Worm (Caenorhabditis elegans) whole organism, L3 larva: ENCODE results near the gene rev-3.
A peak's percentile ranks its signal among the peaks of the same experiment; 100 is the strongest.

Source experiments
- ZK546.5 ChIP-seq: sonication (generic microtip); optimal IDR thresholded peaks from 2 replicates; lab custom pipeline; 2017; ENCODE audit warnings: missing biosample characterization, missing genetic modification characterization
- ama-1 ChIP-seq: fragments of 150-350 bp; optimal IDR thresholded peaks from 2 replicates; lab custom pipeline; 2018
- ceh-16 ChIP-seq: sonication (generic microtip); optimal IDR thresholded peaks from 2 replicates; lab custom pipeline; 2017; ENCODE audit warnings: missing biosample characterization, missing genetic modification characterization
- ceh-28 ChIP-seq: fragments of 150-350 bp; optimal IDR thresholded peaks from 2 replicates; lab custom pipeline; 2014; ENCODE audit warnings: missing biosample characterization, missing genetic modification reagents, missing genetic modification characterization
- ceh-82 ChIP-seq: fragments of 150-350 bp; optimal IDR thresholded peaks from 2 replicates; lab custom pipeline; 2014; ENCODE audit warnings: missing biosample characterization, missing genetic modification characterization
- daf-12 ChIP-seq: fragments of 150-350 bp; optimal IDR thresholded peaks from 2 replicates; lab custom pipeline; 2014; ENCODE audit warnings: missing biosample characterization, missing genetic modification reagents, missing genetic modification characterization
- egl-27 ChIP-seq: sonication (generic microtip); optimal IDR thresholded peaks from 4 replicates; lab custom pipeline; 2017; ENCODE audit warnings: missing biosample characterization, missing genetic modification reagents, missing genetic modification characterization
- elt-1 ChIP-seq: fragments of 150-350 bp; optimal IDR thresholded peaks from 2 replicates; lab custom pipeline; 2014; ENCODE audit warnings: missing biosample characterization, missing genetic modification characterization
- elt-2 ChIP-seq: sonication (generic microtip); optimal IDR thresholded peaks from 2 replicates; lab custom pipeline; 2016; ENCODE audit warnings: missing genetic modification reagents, mild to moderate bottlenecking, missing genetic modification characterization, missing compliant biosample characterization
- elt-3 ChIP-seq, 3 experiments: fragments of 150-350 bp in 1 of 3; sonication (generic microtip) in 2 of 3; optimal IDR thresholded peaks; 2 replicates in 2 of 3; 4 replicates in 1 of 3; lab custom pipeline; 2014 to 2017; ENCODE audit warnings: missing biosample characterization in 3 of 3, missing genetic modification characterization in 3 of 3
- eor-1 ChIP-seq, 2 experiments: fragments of 150-350 bp; optimal IDR thresholded peaks; 2 replicates each; lab custom pipeline; 2014 to 2018; ENCODE audit warnings: missing biosample characterization in 2 of 2, missing genetic modification characterization in 2 of 2
- fkh-10 ChIP-seq: sonication (generic microtip); optimal IDR thresholded peaks from 2 replicates; lab custom pipeline; 2017; ENCODE audit warnings: missing biosample characterization, missing genetic modification reagents, missing genetic modification characterization
- fkh-2 ChIP-seq: fragments of 150-350 bp; optimal IDR thresholded peaks from 2 replicates; lab custom pipeline; 2014; ENCODE audit warnings: missing biosample characterization, missing genetic modification reagents, missing genetic modification characterization
- fos-1 ChIP-seq: fragments of 150-350 bp; optimal IDR thresholded peaks from 2 replicates; lab custom pipeline; 2014; ENCODE audit warnings: missing biosample characterization, missing genetic modification characterization
- lin-15B ChIP-seq: fragments of 150-350 bp; optimal IDR thresholded peaks from 2 replicates; lab custom pipeline; 2014; ENCODE audit warnings: missing biosample characterization, missing genetic modification characterization
- lin-39 ChIP-seq: fragments of 150-350 bp; optimal IDR thresholded peaks from 2 replicates; lab custom pipeline; 2018; ENCODE audit warnings: missing biosample characterization, missing genetic modification reagents, missing genetic modification characterization
- lsy-12 ChIP-seq: sonication (generic microtip); optimal IDR thresholded peaks from 2 replicates; lab custom pipeline; 2016; ENCODE audit warnings: mild to moderate bottlenecking, missing genetic modification characterization, missing compliant biosample characterization
- nfya-1 ChIP-seq: sonication (generic microtip); optimal IDR thresholded peaks from 2 replicates; lab custom pipeline; 2017; ENCODE audit warnings: missing genetic modification characterization, mild to moderate bottlenecking, missing compliant biosample characterization, antibody characterized with exemption, moderate library complexity; ENCODE audit not compliant: insufficient read depth
- nhr-12 ChIP-seq: fragments of 150-350 bp; optimal IDR thresholded peaks from 2 replicates; lab custom pipeline; 2014; ENCODE audit warnings: missing biosample characterization, missing genetic modification characterization
- nhr-23 ChIP-seq: fragments of 150-350 bp; optimal IDR thresholded peaks from 2 replicates; lab custom pipeline; 2014; ENCODE audit warnings: missing biosample characterization, missing genetic modification reagents, missing genetic modification characterization
- nhr-25 ChIP-seq: sonication (generic microtip); optimal IDR thresholded peaks from 2 replicates; lab custom pipeline; 2017; ENCODE audit warnings: missing biosample characterization, missing genetic modification characterization
- nhr-28 ChIP-seq: fragments of 150-350 bp; optimal IDR thresholded peaks from 2 replicates; lab custom pipeline; 2014; ENCODE audit warnings: missing biosample characterization, missing genetic modification characterization
- nhr-43 ChIP-seq: sonication (generic microtip); optimal IDR thresholded peaks from 2 replicates; lab custom pipeline; 2016; ENCODE audit warnings: mild to moderate bottlenecking, missing genetic modification characterization, missing compliant biosample characterization; ENCODE audit not compliant: poor library complexity, severe bottlenecking
- nhr-67 ChIP-seq: fragments of 150-350 bp; optimal IDR thresholded peaks from 2 replicates; lab custom pipeline; 2014; ENCODE audit warnings: missing biosample characterization, missing genetic modification characterization
- nhr-76 ChIP-seq: fragments of 150-350 bp; sonication (generic microtip); optimal IDR thresholded peaks from 5 replicates; lab custom pipeline; 2014; ENCODE audit warnings: missing biosample characterization, missing genetic modification characterization
- pha-4 ChIP-seq: fragments of 150-350 bp; optimal IDR thresholded peaks from 2 replicates; lab custom pipeline; 2014; ENCODE audit warnings: missing biosample characterization, missing genetic modification reagents, missing genetic modification characterization
- pqm-1 ChIP-seq: fragments of 150-350 bp; optimal IDR thresholded peaks from 2 replicates; lab custom pipeline; 2017; ENCODE audit warnings: missing biosample characterization, missing genetic modification characterization, inconsistent platforms
- tbx-2 ChIP-seq: sonication (generic microtip); optimal IDR thresholded peaks from 2 replicates; lab custom pipeline; 2016; ENCODE audit warnings: mild to moderate bottlenecking, missing genetic modification characterization, missing compliant biosample characterization
- zag-1 ChIP-seq: fragments of 150-350 bp; optimal IDR thresholded peaks from 2 replicates; lab custom pipeline; 2014; ENCODE audit warnings: missing biosample characterization, missing genetic modification characterization
- ztf-4 ChIP-seq: fragments of 150-350 bp; optimal IDR thresholded peaks from 2 replicates; lab custom pipeline; 2014; ENCODE audit warnings: missing biosample characterization, missing genetic modification characterization

Gene rev-3

ce11 chrIII:5838159-5839046, 48.0 kb upstream of the rev-3 start (continued):
- TF ChIP-seq daf-12 (tag; lab: Kevin White, UChicago) (no peak), nfya-1 (tag; lab: Kevin White, UChicago) (peak; percentile 14), ZK546.5 (no peak), nhr-12 (tag; lab: Kevin White, UChicago) (no peak), nhr-28 (tag; lab: Kevin White, UChicago) (no peak), nhr-76 (tag; lab: Kevin White, UChicago) (no peak), ztf-4 (no peak), nhr-67 (tag; lab: Kevin White, UChicago) (no peak), pha-4 (peak; percentile 75)

ce11 chrIII:5836816-5837215, 46.4 kb upstream of the rev-3 start, which contains the start of gene W04D12.1:
Gene W04D12.1, plus strand, starts transcription at chrIII:5836926.
- TF ChIP-seq fkh-10 (GFP tag; lab: Kevin White, UChicago) (no peak), ceh-28 (tag; lab: Kevin White, UChicago) (peak; percentile 11), pha-4 (peak; percentile 43), eor-1 (tag; optimal IDR thresholded peaks at IDR 0.05; lab: Kevin White, UChicago) (no peak), nhr-23 (tag; lab: Kevin White, UChicago) (peak; percentile 8), ceh-16 (tag; lab: Kevin White, UChicago) (no peak), nfya-1 (tag; lab: Kevin White, UChicago) (peak; percentile 19)
- TF ChIP-seq, all 47 proteins: peak for 4

ce11 chrIII:5836261-5836660, 45.8 kb upstream of the rev-3 start:
- TF ChIP-seq ceh-82 (tag; lab: Kevin White, UChicago), result no peak
- TF ChIP-seq elt-2 (tag; lab: Kevin White, UChicago), result no peak
- peak; percentile 10 for TF ChIP-seq pha-4
- TF ChIP-seq fkh-2 (tag; lab: Kevin White, UChicago), result no peak
- peak; percentile 51 for TF ChIP-seq nhr-23 (tag; lab: Kevin White, UChicago)
- no peak for TF ChIP-seq fkh-10 (GFP tag; lab: Kevin White, UChicago)
- TF ChIP-seq nhr-12 (tag; lab: Kevin White, UChicago), result no peak
- TF ChIP-seq elt-1 (tag; lab: Kevin White, UChicago), result peak; percentile 50

DNA sequence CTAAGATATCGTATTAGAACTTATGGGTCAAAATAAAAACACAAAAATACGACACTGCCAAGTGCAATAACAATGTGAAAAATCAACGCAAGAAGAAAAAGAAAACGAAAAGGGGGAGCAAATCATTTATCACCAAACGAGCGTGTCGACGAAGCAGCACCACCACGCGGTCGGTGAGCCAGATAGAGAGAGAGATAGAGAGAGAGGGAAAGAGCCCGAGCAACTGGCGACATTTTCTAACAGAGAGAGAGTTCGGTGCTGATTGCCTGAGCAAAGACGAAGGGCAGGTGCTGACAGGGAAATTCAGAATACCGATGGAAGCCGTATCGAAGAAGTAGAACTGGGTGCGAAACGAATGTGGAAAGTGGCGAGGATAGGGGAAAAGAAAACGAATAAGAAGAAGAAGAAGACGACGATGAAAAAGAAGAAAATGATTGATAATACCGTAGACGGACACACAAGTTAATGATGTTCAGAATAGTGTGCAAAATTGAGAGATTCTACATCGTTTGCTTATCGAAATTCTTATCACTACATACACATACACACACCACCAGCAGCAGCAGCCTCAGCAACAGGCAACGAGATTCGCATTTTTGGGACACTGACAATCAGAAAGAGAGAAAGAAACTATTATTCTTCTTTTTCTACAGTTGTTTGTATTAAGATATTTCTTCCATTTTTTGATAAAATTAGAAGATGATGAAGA, 44.9 kb upstream of the rev-3 start:
- TF ChIP-seq nfya-1 (tag; lab: Kevin White, UChicago) (peak; percentile 15), ztf-4 (no peak), ama-1 (lab: Kevin White, UChicago) (peak; percentile 20), daf-12 (tag; lab: Kevin White, UChicago) (no peak), lsy-12 (tag; lab: Kevin White, UChicago) (peak; percentile 12), nhr-43 (peak; percentile 65), elt-2 (tag; lab: Kevin White, UChicago) (peak; percentile 88), fkh-2 (tag; lab: Kevin White, UChicago) (no peak), egl-27 (tag; lab: Kevin White, UChicago) (no peak), zag-1 (tag; lab: Kevin White, UChicago) (no peak), lin-39 (tag; lab: Kevin White, UChicago) (peak; percentile 65), lin-15B (tag; lab: Kevin White, UChicago) (no peak), nhr-23 (tag; lab: Kevin White, UChicago) (peak; percentile 68), fos-1 (tag; lab: Kevin White, UChicago) (no peak), nhr-25 (tag; lab: Kevin White, UChicago) (no peak), ceh-28 (tag; lab: Kevin White, UChicago) (no peak), elt-3 (tag; optimal IDR thresholded peaks at IDR 0.05; lab: Kevin White, UChicago) (peak in 2 of 3 experiments; percentile 78 to 88), tbx-2 (tag; lab: Kevin White, UChicago) (no peak), ceh-16 (tag; lab: Kevin White, UChicago) (no peak), pqm-1 (tag; lab: Kevin White, UChicago) (peak; percentile 54)
